Worm (Caenorhabditis elegans) whole organism, L3 larva: ENCODE data around the gene F40G9.15.
A peak's percentile ranks its signal among the peaks of the same experiment; 100 is the strongest.

ENCODE experiments used
- R02D3.7 ChIP-seq: fragments of 150-350 bp; optimal IDR thresholded peaks from 2 replicates; lab custom pipeline; 2014; ENCODE audit warnings: missing biosample characterization, missing genetic modification characterization
- ZK546.5 ChIP-seq: sonication (generic microtip); optimal IDR thresholded peaks from 2 replicates; lab custom pipeline; 2017; ENCODE audit warnings: missing biosample characterization, missing genetic modification characterization
- aly-2 ChIP-seq: fragments of 150-350 bp; optimal IDR thresholded peaks from 2 replicates; lab custom pipeline; 2014; ENCODE audit warnings: missing biosample characterization, missing genetic modification characterization
- ama-1 ChIP-seq: fragments of 150-350 bp; optimal IDR thresholded peaks from 2 replicates; lab custom pipeline; 2018
- ceh-28 ChIP-seq: fragments of 150-350 bp; optimal IDR thresholded peaks from 2 replicates; lab custom pipeline; 2014; ENCODE audit warnings: missing biosample characterization, missing genetic modification reagents, missing genetic modification characterization
- ceh-82 ChIP-seq: fragments of 150-350 bp; optimal IDR thresholded peaks from 2 replicates; lab custom pipeline; 2014; ENCODE audit warnings: missing biosample characterization, missing genetic modification characterization
- ceh-9 ChIP-seq: sonication (generic microtip); optimal IDR thresholded peaks from 2 replicates; lab custom pipeline; 2018; ENCODE audit warnings: missing biosample characterization, missing genetic modification characterization
- daf-12 ChIP-seq: fragments of 150-350 bp; optimal IDR thresholded peaks from 2 replicates; lab custom pipeline; 2014; ENCODE audit warnings: missing biosample characterization, missing genetic modification reagents, missing genetic modification characterization
- elt-2 ChIP-seq: sonication (generic microtip); optimal IDR thresholded peaks from 2 replicates; lab custom pipeline; 2016; ENCODE audit warnings: missing genetic modification reagents, mild to moderate bottlenecking, missing genetic modification characterization, missing compliant biosample characterization
- elt-3 ChIP-seq, 3 experiments: fragments of 150-350 bp in 1 of 3; sonication (generic microtip) in 2 of 3; optimal IDR thresholded peaks; 2 replicates in 2 of 3; 4 replicates in 1 of 3; lab custom pipeline; 2014 to 2017; ENCODE audit warnings: missing biosample characterization in 3 of 3, missing genetic modification characterization in 3 of 3
- eor-1 ChIP-seq, 2 experiments: fragments of 150-350 bp; optimal IDR thresholded peaks; 2 replicates each; lab custom pipeline; 2014 to 2018; ENCODE audit warnings: missing biosample characterization in 2 of 2, missing genetic modification characterization in 2 of 2
- fkh-10 ChIP-seq: sonication (generic microtip); optimal IDR thresholded peaks from 2 replicates; lab custom pipeline; 2017; ENCODE audit warnings: missing biosample characterization, missing genetic modification reagents, missing genetic modification characterization
- fkh-2 ChIP-seq: fragments of 150-350 bp; optimal IDR thresholded peaks from 2 replicates; lab custom pipeline; 2014; ENCODE audit warnings: missing biosample characterization, missing genetic modification reagents, missing genetic modification characterization
- hmg-11 ChIP-seq: sonication (generic microtip); optimal IDR thresholded peaks from 2 replicates; lab custom pipeline; 2016; ENCODE audit warnings: missing genetic modification characterization, missing compliant biosample characterization
- jun-1 ChIP-seq: fragments of 150-350 bp; optimal IDR thresholded peaks from 2 replicates; lab custom pipeline; 2014; ENCODE audit warnings: missing biosample characterization, missing genetic modification reagents, missing genetic modification characterization
- lin-15B ChIP-seq: fragments of 150-350 bp; optimal IDR thresholded peaks from 2 replicates; lab custom pipeline; 2014; ENCODE audit warnings: missing biosample characterization, missing genetic modification characterization
- lsy-12 ChIP-seq: sonication (generic microtip); optimal IDR thresholded peaks from 2 replicates; lab custom pipeline; 2016; ENCODE audit warnings: mild to moderate bottlenecking, missing genetic modification characterization, missing compliant biosample characterization
- mml-1 ChIP-seq: fragments of 150-350 bp; sonication (generic microtip); optimal IDR thresholded peaks from 3 replicates; lab custom pipeline; 2014; ENCODE audit warnings: missing biosample characterization, missing genetic modification characterization
- nfya-1 ChIP-seq: sonication (generic microtip); optimal IDR thresholded peaks from 2 replicates; lab custom pipeline; 2017; ENCODE audit warnings: missing genetic modification characterization, mild to moderate bottlenecking, missing compliant biosample characterization, antibody characterized with exemption, moderate library complexity; ENCODE audit not compliant: insufficient read depth
- nhr-12 ChIP-seq: fragments of 150-350 bp; optimal IDR thresholded peaks from 2 replicates; lab custom pipeline; 2014; ENCODE audit warnings: missing biosample characterization, missing genetic modification characterization
- nhr-23 ChIP-seq: fragments of 150-350 bp; optimal IDR thresholded peaks from 2 replicates; lab custom pipeline; 2014; ENCODE audit warnings: missing biosample characterization, missing genetic modification reagents, missing genetic modification characterization
- nhr-237 ChIP-seq: fragments of 150-350 bp; optimal IDR thresholded peaks from 2 replicates; lab custom pipeline; 2014; ENCODE audit warnings: missing biosample characterization, missing genetic modification characterization
- nhr-28 ChIP-seq: fragments of 150-350 bp; optimal IDR thresholded peaks from 2 replicates; lab custom pipeline; 2014; ENCODE audit warnings: missing biosample characterization, missing genetic modification characterization
- nhr-43 ChIP-seq: sonication (generic microtip); optimal IDR thresholded peaks from 2 replicates; lab custom pipeline; 2016; ENCODE audit warnings: mild to moderate bottlenecking, missing genetic modification characterization, missing compliant biosample characterization; ENCODE audit not compliant: poor library complexity, severe bottlenecking
- nhr-67 ChIP-seq: fragments of 150-350 bp; optimal IDR thresholded peaks from 2 replicates; lab custom pipeline; 2014; ENCODE audit warnings: missing biosample characterization, missing genetic modification characterization
- nhr-76 ChIP-seq: fragments of 150-350 bp; sonication (generic microtip); optimal IDR thresholded peaks from 5 replicates; lab custom pipeline; 2014; ENCODE audit warnings: missing biosample characterization, missing genetic modification characterization
- nhr-77 ChIP-seq: fragments of 150-350 bp; optimal IDR thresholded peaks from 2 replicates; lab custom pipeline; 2014; ENCODE audit warnings: missing biosample characterization, missing genetic modification characterization
- pqm-1 ChIP-seq: fragments of 150-350 bp; optimal IDR thresholded peaks from 2 replicates; lab custom pipeline; 2017; ENCODE audit warnings: missing biosample characterization, missing genetic modification characterization, inconsistent platforms
- sea-2 ChIP-seq: fragments of 150-350 bp; sonication (generic microtip); optimal IDR thresholded peaks from 4 replicates; lab custom pipeline; 2014; ENCODE audit warnings: missing biosample characterization, missing genetic modification reagents, missing genetic modification characterization
- unc-62 ChIP-seq: fragments of 150-350 bp; sonication (generic microtip); optimal IDR thresholded peaks from 4 replicates; lab custom pipeline; 2014; ENCODE audit warnings: missing biosample characterization, missing genetic modification reagents, missing genetic modification characterization
- ztf-11 ChIP-seq: fragments of 150-350 bp; optimal IDR thresholded peaks from 2 replicates; lab custom pipeline; 2014; ENCODE audit warnings: missing biosample characterization, missing genetic modification characterization
- ztf-4 ChIP-seq: fragments of 150-350 bp; optimal IDR thresholded peaks from 2 replicates; lab custom pipeline; 2014; ENCODE audit warnings: missing biosample characterization, missing genetic modification characterization

F40G9.15 gene

ce11 chrIII:208793-209694 lies 26.9 kb downstream of the F40G9.15 start:
- no peak for TF ChIP-seq mml-1 (tag; lab: Kevin White, UChicago)
- no peak for TF ChIP-seq nhr-28 (tag; lab: Kevin White, UChicago)

ce11 chrIII:209695-210091 lies 27.5 kb downstream of the F40G9.15 start, which contains the start of gene klp-20:
klp-20 (plus strand) TSS chrIII:209992.
- no peak for TF ChIP-seq ceh-28 (tag; lab: Kevin White, UChicago)
- TF ChIP-seq nhr-67 (tag; lab: Kevin White, UChicago) = no peak
- no peak for TF ChIP-seq nhr-237
- TF ChIP-seq pqm-1 (tag; lab: Kevin White, UChicago) = no peak
- TF ChIP-seq lin-15B = no peak
- no peak for TF ChIP-seq eor-1 (tag; optimal IDR thresholded peaks at IDR 0.05; lab: Kevin White, UChicago)
- TF ChIP-seq sea-2 (GFP tag; lab: Kevin White, UChicago) = no peak
- no peak for TF ChIP-seq hmg-11
- TF ChIP-seq fkh-2 (tag; lab: Kevin White, UChicago) = no peak
- no peak for TF ChIP-seq R02D3.7 (tag; lab: Kevin White, UChicago)
- no peak for TF ChIP-seq elt-2
- no peak for TF ChIP-seq elt-3 (tag; optimal IDR thresholded peaks at IDR 0.05; lab: Kevin White, UChicago)
- no peak for TF ChIP-seq ztf-4
- TF ChIP-seq unc-62 (GFP tag; lab: Kevin White, UChicago) = no peak
- no peak for TF ChIP-seq fkh-10
- no peak for TF ChIP-seq nfya-1 (tag; lab: Kevin White, UChicago)
- no peak for TF ChIP-seq ceh-82 (tag; lab: Kevin White, UChicago)
- no peak for TF ChIP-seq jun-1 (tag; lab: Kevin White, UChicago)
- no peak for TF ChIP-seq ceh-9

DNA sequence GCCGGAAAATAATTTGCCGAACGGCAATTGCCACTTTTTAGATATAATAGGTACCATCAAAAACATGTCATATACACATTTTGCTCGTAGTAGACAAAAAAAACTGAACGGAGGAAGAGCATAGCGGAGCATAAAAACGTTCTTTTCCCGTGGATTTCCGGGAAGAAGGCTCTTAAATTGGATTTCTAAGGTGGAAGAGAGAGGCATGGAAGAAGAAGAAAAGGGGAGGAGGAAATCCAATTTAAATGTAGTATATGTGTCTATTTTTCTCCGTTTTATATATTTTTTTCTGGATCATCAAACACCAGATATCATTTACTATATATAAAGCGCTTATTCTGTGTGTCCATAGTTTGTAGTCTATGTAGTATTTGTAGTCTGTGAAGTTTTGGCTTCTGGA lies 29.2 kb downstream of the F40G9.15 start:
- no peak for TF ChIP-seq sea-2 (GFP tag; lab: Kevin White, UChicago)
- TF ChIP-seq nhr-28 (tag; lab: Kevin White, UChicago) = no peak
- TF ChIP-seq lsy-12 (tag; lab: Kevin White, UChicago) = no peak
- TF ChIP-seq ceh-82 (tag; lab: Kevin White, UChicago) = no peak
- no peak for TF ChIP-seq nhr-43
- TF ChIP-seq ama-1 (lab: Kevin White, UChicago) = no peak
- no peak for TF ChIP-seq fkh-10
- TF ChIP-seq aly-2 (tag; lab: Kevin White, UChicago) = no peak
- TF ChIP-seq ZK546.5 = no peak
- TF ChIP-seq elt-3 (tag; optimal IDR thresholded peaks at IDR 0.05; lab: Kevin White, UChicago) = no peak
- no peak for TF ChIP-seq elt-2
- TF ChIP-seq nhr-23 (tag; lab: Kevin White, UChicago) = no peak
- no peak for TF ChIP-seq nhr-77 (tag; lab: Kevin White, UChicago)
- TF ChIP-seq unc-62 (GFP tag; lab: Kevin White, UChicago) = no peak
- TF ChIP-seq mml-1 (tag; lab: Kevin White, UChicago) = no peak

- TF ChIP-seq nhr-76 (no peak), nfya-1 (tag; lab: Kevin White, UChicago) (peak; percentile 2), hmg-11 (peak; percentile 57), ztf-4 (no peak), unc-62 (GFP tag; lab: Kevin White, UChicago) (no peak), ztf-11 (tag; lab: Kevin White, UChicago) (no peak)
Observed at ce11 chrIII:220368-220767, 38.2 kb downstream of the F40G9.15 start.

- TF ChIP-seq nhr-12 (tag; lab: Kevin White, UChicago) = no peak
- no peak for TF ChIP-seq elt-3 (tag; optimal IDR thresholded peaks at IDR 0.05; lab: Kevin White, UChicago)
- TF ChIP-seq daf-12 (tag; lab: Kevin White, UChicago) = no peak
Observed at ce11 chrIII:222508-222907, 40.3 kb downstream of the F40G9.15 start.
